Comparison of ENCODE assay signal across 2 worm cellular contexts in the genomic region with DNA sequence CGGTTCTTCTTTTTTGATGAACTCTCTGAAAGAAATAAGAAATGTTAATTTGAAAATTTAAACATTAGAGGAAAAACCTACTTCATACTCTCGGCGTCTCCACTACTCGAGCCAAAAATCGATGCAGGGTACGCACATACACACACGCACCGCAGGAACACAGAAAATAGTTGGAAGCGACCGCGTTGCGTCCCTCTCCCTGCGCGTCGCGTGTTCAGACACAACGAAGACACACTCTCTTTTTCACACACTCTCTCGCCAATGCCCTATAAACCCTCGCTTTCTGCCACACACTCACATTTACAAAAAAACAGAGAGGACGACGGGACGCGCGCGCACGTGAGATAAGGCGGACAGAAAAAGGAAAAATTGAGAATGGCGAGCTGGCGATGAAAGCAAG.
TF ChIP-seq lines count a peak whose summit lies in the region.

A gene (minus strand): TSS at position 235 of the 400 bp plus-strand sequence.

TF ChIP-seq in whole organism, L1 larva, 84 proteins besides CTCF, POLR2A, EP300 and RAD21 (continued from another document):
- TF ChIP-seq alr-1 (tag; optimal IDR thresholded peaks at IDR 0.05; lab: Kevin White, UChicago; ENCODE audit: borderline replicate concordance) (no peak), jun-1 (tag; optimal IDR thresholded peaks at IDR 0.05; lab: Kevin White, UChicago) (peak; percentile 88), hlh-4 (tag; optimal IDR thresholded peaks at IDR 0.05; lab: Kevin White, UChicago) (no peak), skn-1 (tag; optimal IDR thresholded peaks at IDR 0.05; lab: Kevin White, UChicago) (peak; percentile 76), nhr-237 (tag; optimal IDR thresholded peaks at IDR 0.05; lab: Kevin White, UChicago) (peak; percentile 66), lsy-2 (tag; optimal IDR thresholded peaks at IDR 0.05; lab: Kevin White, UChicago) (peak; percentile 65 to 85), tlp-1 (tag; optimal IDR thresholded peaks at IDR 0.05; lab: Kevin White, UChicago) (no peak), hlh-17 (GFP tag; optimal IDR thresholded peaks at IDR 0.05; lab: Kevin White, UChicago; ENCODE audit: borderline replicate concordance) (no peak), fkh-10 (GFP tag; optimal IDR thresholded peaks at IDR 0.05; lab: Kevin White, UChicago) (peak; percentile 81), mef-2 (tag; optimal IDR thresholded peaks at IDR 0.05; lab: Kevin White, UChicago) (peak; percentile 57), nhr-90 (tag; optimal IDR thresholded peaks at IDR 0.05; lab: Kevin White, UChicago; ENCODE audit: poor library complexity) (peak; percentile 64), nhr-47 (tag; optimal IDR thresholded peaks at IDR 0.05; lab: Kevin White, UChicago) (peak; percentile 91), ztf-4 (tag; optimal IDR thresholded peaks at IDR 0.05; lab: Kevin White, UChicago) (peak; percentile 59), efl-3 (GFP tag; optimal IDR thresholded peaks at IDR 0.05; lab: Kevin White, UChicago) (no peak), dsc-1 (tag; optimal IDR thresholded peaks at IDR 0.05; lab: Kevin White, UChicago) (peak; percentile 76), tbx-2 (tag; optimal IDR thresholded peaks at IDR 0.05; lab: Kevin White, UChicago) (peak; percentile 85), rnt-1 (tag; optimal IDR thresholded peaks at IDR 0.05; lab: Kevin White, UChicago) (peak; percentile 71), nhr-76 (tag; optimal IDR thresholded peaks at IDR 0.05; lab: Kevin White, UChicago) (peak; percentile 7), egl-27 (tag; optimal IDR thresholded peaks at IDR 0.05; lab: Kevin White, UChicago) (peak in 1 of 2 experiments; percentile 57), xbp-1 (tag; optimal IDR thresholded peaks at IDR 0.05; lab: Kevin White, UChicago) (peak; percentile 78), vab-15 (tag; optimal IDR thresholded peaks at IDR 0.05; lab: Kevin White, UChicago) (no peak), aha-1 (tag; optimal IDR thresholded peaks at IDR 0.05; lab: Kevin White, UChicago) (no peak), lin-39 (tag; optimal IDR thresholded peaks at IDR 0.05; lab: Kevin White, UChicago) (no peak), nhr-85 (tag; lab: Kevin White, UChicago) (peak; percentile 82), snpc-4 (tag; optimal IDR thresholded peaks at IDR 0.05; lab: Kevin White, UChicago) (peak; percentile 62), ces-1 (GFP tag; optimal IDR thresholded peaks at IDR 0.05; lab: Kevin White, UChicago) (no peak), isw-1 (GFP tag; IDR thresholded peaks at IDR 0.05; lab: Robert Waterston, UW) (peak; percentile 71)
TF ChIP-seq in whole organism, L1 larva: peak in this region for 53.

TF ChIP-seq in whole organism, young adult, 124 proteins besides CTCF, POLR2A, EP300 and RAD21 (continued from another document):
- no peak for TF ChIP-seq ceh-100 (GFP tag; IDR thresholded peaks at IDR 0.05; lab: Robert Waterston, UW)
- TF ChIP-seq aptf-2 (GFP tag; conservative IDR thresholded peaks at IDR 0.05; lab: Robert Waterston, UW), result no peak
- TF ChIP-seq Y56A3A.18 (GFP tag; IDR thresholded peaks at IDR 0.05; lab: Robert Waterston, UW), result no peak
- peak; percentile 80 for TF ChIP-seq chd-7 (tag; optimal IDR thresholded peaks at IDR 0.05; lab: Kevin White, UChicago)
- no peak for TF ChIP-seq fkh-3 (tag; optimal IDR thresholded peaks at IDR 0.05; lab: Kevin White, UChicago)
- TF ChIP-seq him-1 (tag; optimal IDR thresholded peaks at IDR 0.05; lab: Kevin White, UChicago), result no peak
- TF ChIP-seq tlf-1 (GFP tag; optimal IDR thresholded peaks at IDR 0.05; lab: Kevin White, UChicago), result peak; percentile 34
- no peak for TF ChIP-seq dpl-1 (GFP tag; optimal IDR thresholded peaks at IDR 0.05; lab: Kevin White, UChicago)
- TF ChIP-seq bed-2 (GFP tag; IDR thresholded peaks at IDR 0.05; lab: Robert Waterston, UW), result no peak
- TF ChIP-seq dox-1 (GFP tag; IDR thresholded peaks at IDR 0.05; lab: Robert Waterston, UW), result peak; percentile 91
- TF ChIP-seq zfh-2 (GFP tag; conservative IDR thresholded peaks at IDR 0.05; lab: Robert Waterston, UW), result peak; percentile 97
- no peak for TF ChIP-seq attf-6 (GFP tag; IDR thresholded peaks at IDR 0.05; lab: Robert Waterston, UW)
- no peak for TF ChIP-seq ztf-3 (GFP tag; optimal IDR thresholded peaks at IDR 0.05; lab: Kevin White, UChicago)
- no peak for TF ChIP-seq hrde-1 (tag; optimal IDR thresholded peaks at IDR 0.05; lab: Kevin White, UChicago; ENCODE audit: borderline replicate concordance)
- no peak for TF ChIP-seq ztf-28 (GFP tag; IDR thresholded peaks at IDR 0.05; lab: Robert Waterston, UW)
- TF ChIP-seq unc-130 (GFP tag; optimal IDR thresholded peaks at IDR 0.05; lab: Kevin White, UChicago), result no peak
- TF ChIP-seq Y53F4B.3 (GFP tag; IDR thresholded peaks at IDR 0.05; lab: Robert Waterston, UW), result no peak
- TF ChIP-seq bed-1 (GFP tag; IDR thresholded peaks at IDR 0.05; lab: Robert Waterston, UW), result no peak
- peak; percentile 60; the same call in 1 of the 2 replicates for TF ChIP-seq nfyb-1 (GFP tag; IDR thresholded peaks at IDR 0.05; lab: Robert Waterston, UW)
- TF ChIP-seq snpc-1.3 (tag; optimal IDR thresholded peaks at IDR 0.05; lab: Kevin White, UChicago; ENCODE audit: insufficient read depth), result no peak
- no peak for TF ChIP-seq ZK185.1 (tag; optimal IDR thresholded peaks at IDR 0.05; lab: Kevin White, UChicago; ENCODE audit: poor library complexity, severe bottlenecking)
- 0 out of 2 replicates have a peak, but pooled peaks have one; percentile 42 for TF ChIP-seq C06A6.2 (GFP tag; conservative IDR thresholded peaks at IDR 0.05; lab: Robert Waterston, UW)
TF ChIP-seq in whole organism, young adult: peak in this region for 52.
